Fruit fly (Drosophila melanogaster) S2 (cell line): ENCODE results near the gene CG10984.

Source experiments
- CG8478 ChIP-seq: fragments of >200 bp; optimal IDR thresholded peaks from 2 replicates; lab custom pipeline; 2018
- CTCF ChIP-seq, 2 experiments: fragments of >200 bp; optimal IDR thresholded peaks; 2 replicates each; lab custom pipeline; 2018

dm6 chr3L:12798795-12799311, 48.9 kb downstream of the CG10984 start:
- TF ChIP-seq CG8478 (lab: Kevin White, UChicago) (no peak), CTCF (optimal IDR thresholded peaks at IDR 0.05; lab: Kevin White, UChicago) (no peak)
